Worm (Caenorhabditis elegans): ENCODE data around the gene C18H9.6.

C18H9.6 gene

ce11 chrII:6741428-6741827 is 40.0 kb upstream of the C18H9.6 start, which contains the start of gene exos-8 (continued):
- TF ChIP-seq attf-5 (GFP tag; optimal IDR thresholded peaks at IDR 0.05) (peak; percentile 87), ceh-58 (GFP tag; IDR thresholded peaks at IDR 0.05) (no peak), sea-2 (GFP tag; IDR thresholded peaks at IDR 0.05) (no peak), Y53F4B.3 (GFP tag; IDR thresholded peaks at IDR 0.05) (no peak), lsy-27 (tag; optimal IDR thresholded peaks at IDR 0.05; ENCODE audit: borderline replicate concordance, insufficient read depth) (no peak), lin-54 (GFP tag; optimal IDR thresholded peaks at IDR 0.05) (peak; percentile 40), mxl-1 (tag; optimal IDR thresholded peaks at IDR 0.05) (no peak), zim-3 (tag; optimal IDR thresholded peaks at IDR 0.05) (no peak), somi-1 (GFP tag; optimal IDR thresholded peaks at IDR 0.05) (no peak), ztf-6 (GFP tag; IDR thresholded peaks at IDR 0.05) (no peak), chd-7 (tag; optimal IDR thresholded peaks at IDR 0.05) (no peak), unc-130 (GFP tag; optimal IDR thresholded peaks at IDR 0.05) (peak; percentile 71), F55B11.4 (tag; optimal IDR thresholded peaks at IDR 0.05; ENCODE audit: borderline replicate concordance, insufficient read depth) (no peak), F57A8.1 (GFP tag; optimal IDR thresholded peaks at IDR 0.05) (no peak), ceh-27 (GFP tag; optimal IDR thresholded peaks at IDR 0.05) (peak; percentile 60), let-526 (GFP tag; IDR thresholded peaks at IDR 0.05) (no peak), B0261.1 (tag; optimal IDR thresholded peaks at IDR 0.05) (no peak), dpff-1 (tag; optimal IDR thresholded peaks at IDR 0.05) (no peak), hrde-1 (tag; optimal IDR thresholded peaks at IDR 0.05; ENCODE audit: borderline replicate concordance) (no peak), hmg-1.2 (GFP tag; IDR thresholded peaks at IDR 0.05) (peak; percentile 41; the same call in 1 of the 2 replicates), lir-1 (GFP tag; conservative IDR thresholded peaks at IDR 0.05) (no peak; the same call in 1 of the 2 replicates), F39B2.1 (GFP tag; IDR thresholded peaks at IDR 0.05) (no peak), ztf-28 (GFP tag; IDR thresholded peaks at IDR 0.05) (no peak), ztf-25 (GFP tag; IDR thresholded peaks at IDR 0.05) (no peak), rpc-1 (optimal IDR thresholded peaks at IDR 0.05) (no peak), rpc-1 (tag; optimal IDR thresholded peaks at IDR 0.05) (no peak), F10E7.11 (tag; optimal IDR thresholded peaks at IDR 0.05) (no peak), ceh-40 (GFP tag; IDR thresholded peaks at IDR 0.05) (no peak), B0019.2 (GFP tag; conservative IDR thresholded peaks at IDR 0.05) (no peak), Y56A3A.18 (GFP tag; IDR thresholded peaks at IDR 0.05) (no peak), ztf-26 (tag; optimal IDR thresholded peaks at IDR 0.05) (no peak), rec-8 (tag; optimal IDR thresholded peaks at IDR 0.05) (peak in 1 of 2 experiments; percentile 39), him-1 (tag; optimal IDR thresholded peaks at IDR 0.05) (peak; percentile 12), attf-3 (GFP tag; conservative IDR thresholded peaks at IDR 0.05) (peak; percentile 65), F57C9.4 (tag; optimal IDR thresholded peaks at IDR 0.05) (no peak), athp-1 (tag; optimal IDR thresholded peaks at IDR 0.05) (no peak), snpc-3.4 (tag; optimal IDR thresholded peaks at IDR 0.05) (no peak), sdz-38 (tag; optimal IDR thresholded peaks at IDR 0.05) (no peak), lin-35 (GFP tag; optimal IDR thresholded peaks at IDR 0.05) (no peak), bed-2 (GFP tag; IDR thresholded peaks at IDR 0.05) (peak; percentile 64; the same call in 1 of the 2 replicates), hsf-1 (GFP tag; IDR thresholded peaks at IDR 0.05) (no peak), tbx-9 (tag; optimal IDR thresholded peaks at IDR 0.05; ENCODE audit: borderline replicate concordance) (no peak), sptf-2 (GFP tag; optimal IDR thresholded peaks at IDR 0.05) (no peak), nfya-1 (tag; optimal IDR thresholded peaks at IDR 0.05; ENCODE audit: borderline replicate concordance, insufficient read depth) (no peak), mes-4 (tag; optimal IDR thresholded peaks at IDR 0.05) (no peak), tbp1 (GFP tag; optimal IDR thresholded peaks at IDR 0.05) (peak; percentile 55), madf-10 (tag; optimal IDR thresholded peaks at IDR 0.05) (peak; percentile 50), nhr-90 (tag; optimal IDR thresholded peaks at IDR 0.05) (no peak), C06A6.2 (GFP tag; conservative IDR thresholded peaks at IDR 0.05) (no peak)
